Worm (Caenorhabditis elegans): ENCODE measurements around the gene bcas-2.
A peak's percentile ranks its signal among the peaks of the same experiment; 100 is the strongest.

bcas-2 gene

DNA sequence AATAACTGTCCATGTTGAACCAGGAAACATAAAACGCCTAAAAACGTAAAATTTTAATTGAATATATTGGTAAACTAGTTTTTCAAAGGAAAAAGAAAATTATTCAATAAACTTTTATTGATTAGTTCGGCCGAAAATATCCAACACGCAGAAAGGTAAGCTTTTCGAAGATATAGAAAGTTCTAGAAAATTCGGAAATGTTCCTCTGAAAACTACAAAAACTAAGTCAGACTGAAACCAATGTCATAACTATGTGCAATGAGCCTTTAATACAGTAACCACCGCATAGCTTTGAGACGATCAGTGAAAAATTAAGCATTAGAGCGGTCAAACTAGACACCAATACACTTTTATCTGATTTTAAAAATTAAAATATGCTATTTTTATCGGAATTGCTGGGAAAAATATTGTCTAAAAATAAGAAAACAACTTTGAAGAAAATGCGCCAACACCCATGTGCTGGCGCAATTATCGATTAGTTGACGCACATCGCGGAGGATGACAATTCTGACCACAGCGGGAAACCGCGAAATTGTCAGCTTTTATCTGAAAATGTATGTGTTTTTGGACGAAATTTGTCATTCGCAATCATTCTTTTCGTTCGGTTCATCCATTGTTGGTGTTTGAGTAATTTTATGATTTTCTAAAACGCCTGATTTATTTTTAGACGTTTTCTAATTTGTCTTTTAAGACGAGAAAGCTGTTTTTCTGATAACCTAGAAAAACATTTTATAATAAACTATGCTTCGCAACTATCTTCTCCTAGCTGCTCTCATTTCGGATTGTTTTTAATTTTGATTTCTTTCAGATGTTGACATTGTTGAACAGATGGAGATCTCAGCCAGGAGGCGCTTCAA is 47.0 kb downstream of the bcas-2 start, which contains the start of the genes C23G10.7 and rpn-2:
Gene C23G10.7, minus strand, starts transcription at position 37 of the 857 bp plus-strand sequence.
Gene rpn-2, plus strand, starts transcription at position 807 of the 857 bp plus-strand sequence.
- TF ChIP-seq scrt-1 (GFP tag; IDR thresholded peaks at IDR 0.05): 0 out of 2 replicates have a peak, but pooled peaks have one; percentile 17
- peak; percentile 2 for TF ChIP-seq F13C5.2 (tag; optimal IDR thresholded peaks at IDR 0.05)
- no peak for TF ChIP-seq ama-1 (optimal IDR thresholded peaks at IDR 0.05)

DNA sequence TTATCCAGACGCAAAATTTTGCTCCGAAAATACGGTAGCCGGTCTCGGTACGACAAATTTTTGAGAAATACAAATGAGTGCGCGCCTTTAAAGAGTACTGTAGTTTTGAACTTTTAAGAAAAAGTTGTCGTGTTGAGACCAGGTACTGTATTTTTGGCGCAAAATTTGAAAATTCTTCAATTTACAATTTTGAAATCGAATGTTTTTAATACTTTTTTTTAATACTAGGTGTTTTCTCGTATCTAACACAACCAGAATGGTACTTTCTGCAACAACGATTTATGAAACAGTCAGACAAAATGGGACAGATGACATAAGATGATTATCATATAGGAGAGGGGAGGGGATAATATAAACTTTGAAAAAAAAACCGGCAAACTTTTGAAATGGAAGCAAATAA is 49.9 kb downstream of the bcas-2 start:
- TF ChIP-seq B0310.2 (tag; optimal IDR thresholded peaks at IDR 0.05): no peak
- TF ChIP-seq sea-1 (GFP tag; conservative IDR thresholded peaks at IDR 0.05): no peak
- no peak for TF ChIP-seq tbx-37 (GFP tag; conservative IDR thresholded peaks at IDR 0.05)
- no peak for TF ChIP-seq ceh-36 (tag; optimal IDR thresholded peaks at IDR 0.05)
- no peak for TF ChIP-seq scrt-1 (GFP tag; IDR thresholded peaks at IDR 0.05)
- TF ChIP-seq hnd-1 (tag; optimal IDR thresholded peaks at IDR 0.05): no peak
- TF ChIP-seq flt-1 (GFP tag; IDR thresholded peaks at IDR 0.05): no peak
- TF ChIP-seq tbx-11 (GFP tag; IDR thresholded peaks at IDR 0.05): no peak
- no peak for TF ChIP-seq F13C5.2 (tag; optimal IDR thresholded peaks at IDR 0.05)
- TF ChIP-seq pes-1 (GFP tag; IDR thresholded peaks at IDR 0.05): no peak
- TF ChIP-seq tra-4 (tag; optimal IDR thresholded peaks at IDR 0.05): no peak
- TF ChIP-seq ets-7 (tag; optimal IDR thresholded peaks at IDR 0.05): no peak
- no peak for TF ChIP-seq ceh-13 (GFP tag; optimal IDR thresholded peaks at IDR 0.05)
